Worm (Caenorhabditis elegans) whole organism, L3 larva: ENCODE results near the gene Y55F3BR.11.

Source experiments
- aly-2 ChIP-seq: fragments of 150-350 bp; optimal IDR thresholded peaks from 2 replicates; lab custom pipeline; 2014; ENCODE audit warnings: missing biosample characterization, missing genetic modification characterization
- ama-1 ChIP-seq: fragments of 150-350 bp; optimal IDR thresholded peaks from 2 replicates; lab custom pipeline; 2018
- ceh-16 ChIP-seq: sonication (generic microtip); optimal IDR thresholded peaks from 2 replicates; lab custom pipeline; 2017; ENCODE audit warnings: missing biosample characterization, missing genetic modification characterization
- ceh-28 ChIP-seq: fragments of 150-350 bp; optimal IDR thresholded peaks from 2 replicates; lab custom pipeline; 2014; ENCODE audit warnings: missing biosample characterization, missing genetic modification reagents, missing genetic modification characterization
- ceh-9 ChIP-seq: sonication (generic microtip); optimal IDR thresholded peaks from 2 replicates; lab custom pipeline; 2018; ENCODE audit warnings: missing biosample characterization, missing genetic modification characterization
- egl-5 ChIP-seq: fragments of 150-350 bp; optimal IDR thresholded peaks from 2 replicates; lab custom pipeline; 2017; ENCODE audit warnings: missing biosample characterization, missing genetic modification reagents, missing genetic modification characterization, inconsistent platforms
- elt-1 ChIP-seq: fragments of 150-350 bp; optimal IDR thresholded peaks from 2 replicates; lab custom pipeline; 2014; ENCODE audit warnings: missing biosample characterization, missing genetic modification characterization
- elt-2 ChIP-seq: sonication (generic microtip); optimal IDR thresholded peaks from 2 replicates; lab custom pipeline; 2016; ENCODE audit warnings: missing genetic modification reagents, mild to moderate bottlenecking, missing genetic modification characterization, missing compliant biosample characterization
- elt-3 ChIP-seq, 3 experiments: fragments of 150-350 bp in 1 of 3; sonication (generic microtip) in 2 of 3; optimal IDR thresholded peaks; 2 replicates in 2 of 3; 4 replicates in 1 of 3; lab custom pipeline; 2014 to 2017; ENCODE audit warnings: missing biosample characterization in 3 of 3, missing genetic modification characterization in 3 of 3
- eor-1 ChIP-seq, 2 experiments: fragments of 150-350 bp; optimal IDR thresholded peaks; 2 replicates each; lab custom pipeline; 2014 to 2018; ENCODE audit warnings: missing biosample characterization in 2 of 2, missing genetic modification characterization in 2 of 2
- fkh-10 ChIP-seq: sonication (generic microtip); optimal IDR thresholded peaks from 2 replicates; lab custom pipeline; 2017; ENCODE audit warnings: missing biosample characterization, missing genetic modification reagents, missing genetic modification characterization
- fkh-2 ChIP-seq: fragments of 150-350 bp; optimal IDR thresholded peaks from 2 replicates; lab custom pipeline; 2014; ENCODE audit warnings: missing biosample characterization, missing genetic modification reagents, missing genetic modification characterization
- fos-1 ChIP-seq: fragments of 150-350 bp; optimal IDR thresholded peaks from 2 replicates; lab custom pipeline; 2014; ENCODE audit warnings: missing biosample characterization, missing genetic modification characterization
- hmg-11 ChIP-seq: sonication (generic microtip); optimal IDR thresholded peaks from 2 replicates; lab custom pipeline; 2016; ENCODE audit warnings: missing genetic modification characterization, missing compliant biosample characterization
- jun-1 ChIP-seq: fragments of 150-350 bp; optimal IDR thresholded peaks from 2 replicates; lab custom pipeline; 2014; ENCODE audit warnings: missing biosample characterization, missing genetic modification reagents, missing genetic modification characterization
- lin-15B ChIP-seq: fragments of 150-350 bp; optimal IDR thresholded peaks from 2 replicates; lab custom pipeline; 2014; ENCODE audit warnings: missing biosample characterization, missing genetic modification characterization
- lin-39 ChIP-seq: fragments of 150-350 bp; optimal IDR thresholded peaks from 2 replicates; lab custom pipeline; 2018; ENCODE audit warnings: missing biosample characterization, missing genetic modification reagents, missing genetic modification characterization
- lsy-12 ChIP-seq: sonication (generic microtip); optimal IDR thresholded peaks from 2 replicates; lab custom pipeline; 2016; ENCODE audit warnings: mild to moderate bottlenecking, missing genetic modification characterization, missing compliant biosample characterization
- mdl-1 ChIP-seq: fragments of 150-350 bp; optimal IDR thresholded peaks from 2 replicates; lab custom pipeline; 2014; ENCODE audit warnings: missing biosample characterization, missing genetic modification characterization
- nfya-1 ChIP-seq: sonication (generic microtip); optimal IDR thresholded peaks from 2 replicates; lab custom pipeline; 2017; ENCODE audit warnings: missing genetic modification characterization, mild to moderate bottlenecking, missing compliant biosample characterization, antibody characterized with exemption, moderate library complexity; ENCODE audit not compliant: insufficient read depth
- nhr-11 ChIP-seq: fragments of 150-350 bp; optimal IDR thresholded peaks from 2 replicates; lab custom pipeline; 2014; ENCODE audit warnings: missing biosample characterization, missing genetic modification characterization
- nhr-23 ChIP-seq: fragments of 150-350 bp; optimal IDR thresholded peaks from 2 replicates; lab custom pipeline; 2014; ENCODE audit warnings: missing biosample characterization, missing genetic modification reagents, missing genetic modification characterization
- nhr-237 ChIP-seq: fragments of 150-350 bp; optimal IDR thresholded peaks from 2 replicates; lab custom pipeline; 2014; ENCODE audit warnings: missing biosample characterization, missing genetic modification characterization
- nhr-25 ChIP-seq: sonication (generic microtip); optimal IDR thresholded peaks from 2 replicates; lab custom pipeline; 2017; ENCODE audit warnings: missing biosample characterization, missing genetic modification characterization
- nhr-28 ChIP-seq: fragments of 150-350 bp; optimal IDR thresholded peaks from 2 replicates; lab custom pipeline; 2014; ENCODE audit warnings: missing biosample characterization, missing genetic modification characterization
- nhr-67 ChIP-seq: fragments of 150-350 bp; optimal IDR thresholded peaks from 2 replicates; lab custom pipeline; 2014; ENCODE audit warnings: missing biosample characterization, missing genetic modification characterization
- pha-4 ChIP-seq: fragments of 150-350 bp; optimal IDR thresholded peaks from 2 replicates; lab custom pipeline; 2014; ENCODE audit warnings: missing biosample characterization, missing genetic modification reagents, missing genetic modification characterization
- skn-1 ChIP-seq: fragments of 150-350 bp; optimal IDR thresholded peaks from 2 replicates; lab custom pipeline; 2014; ENCODE audit warnings: missing biosample characterization, missing genetic modification characterization
- snpc-4 ChIP-seq: fragments of 150-350 bp; optimal IDR thresholded peaks from 2 replicates; lab custom pipeline; 2014; ENCODE audit warnings: missing biosample characterization, missing genetic modification characterization
- unc-39 ChIP-seq: sonication (generic microtip); optimal IDR thresholded peaks from 4 replicates; lab custom pipeline; 2017; ENCODE audit warnings: missing biosample characterization, missing genetic modification characterization
- unc-62 ChIP-seq: fragments of 150-350 bp; sonication (generic microtip); optimal IDR thresholded peaks from 4 replicates; lab custom pipeline; 2014; ENCODE audit warnings: missing biosample characterization, missing genetic modification reagents, missing genetic modification characterization
- zag-1 ChIP-seq: fragments of 150-350 bp; optimal IDR thresholded peaks from 2 replicates; lab custom pipeline; 2014; ENCODE audit warnings: missing biosample characterization, missing genetic modification characterization
- ztf-11 ChIP-seq: fragments of 150-350 bp; optimal IDR thresholded peaks from 2 replicates; lab custom pipeline; 2014; ENCODE audit warnings: missing biosample characterization, missing genetic modification characterization
- ztf-4 ChIP-seq: fragments of 150-350 bp; optimal IDR thresholded peaks from 2 replicates; lab custom pipeline; 2014; ENCODE audit warnings: missing biosample characterization, missing genetic modification characterization

Gene Y55F3BR.11

DNA sequence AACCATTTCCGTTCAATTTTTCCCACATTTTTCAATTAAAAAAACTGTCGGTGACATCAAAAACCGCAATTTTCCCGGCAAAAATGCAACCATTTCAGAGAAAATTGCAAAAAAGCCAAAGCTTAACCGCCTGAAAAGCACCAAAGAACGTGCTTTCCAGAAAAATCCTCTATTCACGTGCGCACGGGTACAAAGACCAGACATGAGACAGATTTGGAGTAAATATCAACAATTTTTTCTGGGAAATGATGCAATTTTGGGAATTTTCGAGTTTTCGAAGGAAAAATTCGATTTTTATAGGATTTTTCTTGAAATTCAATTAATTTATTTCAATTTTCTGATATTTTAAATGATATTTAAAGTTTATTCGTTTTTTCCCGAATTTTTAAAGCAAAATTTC lies 25.9 kb upstream of the Y55F3BR.11 start:
- TF ChIP-seq ztf-4 (no peak), fkh-10 (GFP tag; lab: Kevin White, UChicago) (no peak), ceh-16 (tag; lab: Kevin White, UChicago) (no peak), zag-1 (no peak), aly-2 (tag; lab: Kevin White, UChicago) (no peak), fos-1 (tag; lab: Kevin White, UChicago) (no peak)

DNA sequence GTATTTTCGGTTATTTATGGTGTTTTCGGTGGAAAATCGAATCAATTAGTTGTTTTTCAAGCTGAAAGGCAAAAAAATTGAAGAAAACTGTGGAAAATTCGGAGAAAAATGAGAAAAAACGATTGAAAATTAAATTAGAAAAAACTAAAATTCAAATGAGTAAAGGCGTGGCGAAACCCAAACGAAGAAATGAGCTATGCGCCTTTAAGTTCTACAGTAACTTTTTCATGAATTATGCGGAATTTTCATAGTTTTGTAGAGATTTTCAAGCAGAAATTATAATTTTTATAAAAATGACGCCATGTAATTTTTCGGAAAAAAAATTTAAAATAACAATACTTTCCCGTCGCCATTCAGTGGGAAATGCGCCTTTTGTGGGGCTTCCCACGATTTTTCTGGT lies 25.3 kb upstream of the Y55F3BR.11 start:
- TF ChIP-seq nhr-67 (tag; lab: Kevin White, UChicago) (no peak), ama-1 (no peak), mdl-1 (tag; lab: Kevin White, UChicago) (no peak), pha-4 (tag; lab: Kevin White, UChicago) (no peak), snpc-4 (tag; lab: Kevin White, UChicago) (no peak), ceh-9 (tag; lab: Kevin White, UChicago) (no peak), nfya-1 (tag; lab: Kevin White, UChicago) (no peak), ztf-11 (tag; lab: Kevin White, UChicago) (no peak), nhr-23 (no peak), fkh-2 (tag; lab: Kevin White, UChicago) (no peak), lin-39 (tag; lab: Kevin White, UChicago) (no peak), nhr-237 (no peak), ztf-4 (no peak), egl-5 (tag; lab: Kevin White, UChicago) (no peak)

DNA sequence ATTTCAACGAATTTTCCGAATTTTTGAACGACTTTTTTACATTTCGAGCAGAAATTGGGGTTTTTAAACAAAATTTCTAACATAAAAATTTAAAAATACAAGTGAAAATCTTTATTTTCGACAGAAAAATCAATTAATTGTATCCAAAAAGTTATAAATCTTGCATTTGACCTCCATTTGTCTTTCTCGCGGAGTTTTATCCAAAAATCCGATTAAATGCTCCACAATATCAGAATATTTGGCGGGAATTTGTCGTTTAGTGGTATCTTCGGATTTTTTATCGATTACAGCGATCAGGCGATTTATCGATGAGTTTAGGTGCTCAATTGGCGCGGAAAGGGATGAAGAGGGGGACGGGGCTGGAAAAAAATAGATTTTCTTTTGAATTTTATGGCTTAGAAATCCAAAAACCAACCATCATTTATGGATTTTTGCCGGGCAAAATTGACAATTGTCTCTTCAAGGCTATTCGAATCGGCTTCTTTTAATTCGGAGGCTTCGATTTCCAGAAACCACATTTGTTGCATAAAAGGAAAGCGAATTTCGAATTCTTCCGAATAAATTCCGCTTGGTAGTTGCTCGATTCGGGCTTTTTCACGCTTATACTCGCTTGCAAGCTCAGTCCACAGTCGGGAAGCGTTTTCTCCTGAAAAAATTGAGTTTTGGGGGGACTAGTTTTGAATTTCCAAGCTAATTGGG lies 24.6 kb upstream of the Y55F3BR.11 start:
- TF ChIP-seq nhr-11 (tag; lab: Kevin White, UChicago) (no peak), aly-2 (tag; lab: Kevin White, UChicago) (no peak), ceh-28 (no peak), fkh-2 (tag; lab: Kevin White, UChicago) (no peak), lsy-12 (no peak), nhr-23 (no peak), ceh-9 (tag; lab: Kevin White, UChicago) (no peak), unc-39 (tag; lab: Kevin White, UChicago) (no peak), zag-1 (no peak), elt-3 (tag; optimal IDR thresholded peaks at IDR 0.05; lab: Kevin White, UChicago) (no peak), hmg-11 (tag; lab: Kevin White, UChicago) (no peak), jun-1 (tag; lab: Kevin White, UChicago) (no peak), unc-62 (GFP tag; lab: Kevin White, UChicago) (no peak), egl-5 (tag; lab: Kevin White, UChicago) (no peak), elt-1 (no peak), elt-2 (no peak), ztf-4 (no peak)
- TF ChIP-seq, all 47 proteins: peak for 0

DNA sequence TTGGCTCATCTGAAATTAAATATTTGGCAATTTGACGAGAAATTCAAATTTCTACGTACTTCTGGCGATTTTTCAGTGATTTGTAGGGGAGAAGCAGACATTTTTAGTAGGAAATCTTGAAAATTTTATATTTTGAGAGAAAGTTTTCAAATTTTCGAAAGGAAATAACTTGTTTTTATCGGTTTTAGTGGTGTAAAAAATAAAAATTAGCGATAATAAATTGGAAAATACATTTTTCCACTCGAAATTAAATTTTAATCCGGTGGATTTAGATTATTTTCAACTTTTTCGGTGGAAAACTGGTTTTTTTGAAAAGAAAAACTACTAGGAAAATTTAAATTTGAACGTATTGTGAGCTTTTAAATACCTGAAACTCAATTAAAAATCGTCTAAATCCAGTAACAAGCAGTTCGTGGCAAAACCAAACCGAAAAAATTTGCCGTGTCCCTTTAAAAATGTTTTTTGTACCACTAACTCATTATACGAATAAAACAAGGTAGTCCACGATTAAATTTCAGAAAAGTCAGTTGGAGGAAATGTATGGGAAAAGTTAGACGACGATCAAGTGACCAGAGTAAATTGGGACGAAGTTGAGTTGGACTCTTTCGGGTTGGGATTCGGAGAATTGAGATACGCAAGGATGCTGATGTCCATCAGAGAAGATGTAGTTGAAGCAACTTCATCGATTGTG lies 23.1 kb upstream of the Y55F3BR.11 start, which contains the start of the genes madf-1 and Y55F3BR.10:
TSS of gene madf-1 (minus strand) at position 101 of the 691 bp plus-strand sequence.
TSS of gene Y55F3BR.10 (plus strand) at position 641 of the 691 bp plus-strand sequence.
- TF ChIP-seq nhr-25 (no peak), skn-1 (tag; lab: Kevin White, UChicago) (no peak), elt-2 (no peak), lin-15B (tag; lab: Kevin White, UChicago) (no peak), nhr-28 (no peak), jun-1 (tag; lab: Kevin White, UChicago) (no peak), ama-1 (no peak), nfya-1 (tag; lab: Kevin White, UChicago) (no peak), eor-1 (tag; optimal IDR thresholded peaks at IDR 0.05; lab: Kevin White, UChicago) (no peak), fkh-2 (tag; lab: Kevin White, UChicago) (no peak), nhr-11 (tag; lab: Kevin White, UChicago) (no peak), mdl-1 (tag; lab: Kevin White, UChicago) (no peak)
